Fruit fly (Drosophila melanogaster) whole organism, prepupa: ENCODE data around the gene Ire1.

ENCODE experiments used
- Blimp-1 ChIP-seq: fragments of 200-800 bp; sonication (Bioruptor generic); optimal IDR thresholded peaks from 3 replicates; lab custom pipeline; 2017; ENCODE audit warnings: missing biosample characterization, missing genetic modification characterization, mild to moderate bottlenecking, moderate library complexity, missing genetic modification reagents
- CG10631 ChIP-seq: fragments of 200-800 bp; sonication (Bioruptor generic); optimal IDR thresholded peaks from 2 replicates; lab custom pipeline; 2016; ENCODE audit warnings: missing biosample characterization, missing genetic modification characterization
- CG11762 ChIP-seq: fragments of 200-800 bp; sonication (Bioruptor generic); optimal IDR thresholded peaks from 3 replicates; lab custom pipeline; 2016; ENCODE audit warnings: missing biosample characterization, missing genetic modification characterization; ENCODE audit not compliant: insufficient read depth
- CG11902 ChIP-seq: fragments of 200-800 bp; sonication (Bioruptor generic); optimal IDR thresholded peaks from 3 replicates; lab custom pipeline; 2016; ENCODE audit warnings: missing biosample characterization, missing genetic modification characterization
- CG1621 ChIP-seq: fragments of 200-800 bp; sonication (Bioruptor generic); optimal IDR thresholded peaks from 3 replicates; lab custom pipeline; 2018; ENCODE audit warnings: missing biosample characterization, mild to moderate bottlenecking, missing genetic modification characterization
- CG31627 ChIP-seq: fragments of 200-800 bp; sonication (Bioruptor generic); optimal IDR thresholded peaks from 3 replicates; lab custom pipeline; 2016; ENCODE audit warnings: missing biosample characterization, missing genetic modification characterization
- CG32006 ChIP-seq: fragments of 200-800 bp; sonication (Bioruptor generic); optimal IDR thresholded peaks from 3 replicates; lab custom pipeline; 2017; ENCODE audit warnings: missing biosample characterization, mild to moderate bottlenecking, missing genetic modification characterization
- CG3919 ChIP-seq: fragments of 200-800 bp; sonication (Bioruptor generic); optimal IDR thresholded peaks from 3 replicates; lab custom pipeline; 2016; ENCODE audit warnings: missing biosample characterization, missing genetic modification characterization
- CG6163 ChIP-seq: fragments of 200-800 bp; sonication (Bioruptor generic); IDR thresholded peaks from 3 replicates; pipeline ENCODE4 v1.3.6; 2022; ENCODE audit warnings: missing biosample characterization, missing genetic modification characterization
- CG6276 ChIP-seq: fragments of 200-800 bp; sonication (Bioruptor generic); optimal IDR thresholded peaks from 2 replicates; lab custom pipeline; 2017; ENCODE audit warnings: missing biosample characterization, mild to moderate bottlenecking, missing genetic modification characterization
- CG6792 ChIP-seq: fragments of 200-800 bp; sonication (Bioruptor generic); optimal IDR thresholded peaks from 3 replicates; lab custom pipeline; 2016; ENCODE audit warnings: missing biosample characterization, missing genetic modification characterization
- CG6808 ChIP-seq: fragments of 200-800 bp; sonication (Bioruptor generic); optimal IDR thresholded peaks from 3 replicates; lab custom pipeline; 2017; ENCODE audit warnings: missing biosample characterization, missing genetic modification characterization, mild to moderate bottlenecking, moderate library complexity, missing genetic modification reagents
- CG7368 ChIP-seq: fragments of 200-800 bp; sonication (Bioruptor generic); optimal IDR thresholded peaks from 3 replicates; lab custom pipeline; 2016; ENCODE audit warnings: missing biosample characterization, missing genetic modification characterization
- CG8119 ChIP-seq: fragments of 200-800 bp; sonication (Bioruptor generic); IDR thresholded peaks from 3 replicates; pipeline ENCODE4 v1.3.6; 2022; ENCODE audit warnings: missing biosample characterization, missing genetic modification characterization
- CG8319 ChIP-seq: fragments of 200-800 bp; sonication (Bioruptor generic); optimal IDR thresholded peaks from 3 replicates; lab custom pipeline; 2016; ENCODE audit warnings: missing biosample characterization, missing genetic modification characterization
- CG9139 ChIP-seq: fragments of 200-800 bp; sonication (Bioruptor generic); optimal IDR thresholded peaks from 3 replicates; lab custom pipeline; 2017; ENCODE audit warnings: missing biosample characterization, mild to moderate bottlenecking, missing genetic modification characterization
- Eip75B ChIP-seq: fragments of 200-800 bp; sonication (Bioruptor generic); optimal IDR thresholded peaks from 3 replicates; lab custom pipeline; 2016; ENCODE audit warnings: missing biosample characterization, missing genetic modification characterization
- Eip78C ChIP-seq: fragments of 200-800 bp; sonication (Bioruptor generic); peaks from one replicate; lab custom pipeline; 2016; ENCODE audit warnings: missing biosample characterization, missing genetic modification characterization
- Ets21C ChIP-seq: fragments of 200-800 bp; sonication (Bioruptor generic); optimal IDR thresholded peaks from 3 replicates; lab custom pipeline; 2016; ENCODE audit warnings: missing biosample characterization, missing genetic modification characterization
- Ets96B ChIP-seq: fragments of 200-800 bp; optimal IDR thresholded peaks from 2 replicates; lab custom pipeline; 2019; ENCODE audit warnings: missing biosample characterization, mild to moderate bottlenecking, missing genetic modification characterization, moderate library complexity
- Gug ChIP-seq: fragments of 200-800 bp; sonication (Bioruptor generic); IDR thresholded peaks from 2 replicates; pipeline ENCODE4 v1.3.6; 2022; ENCODE audit warnings: missing biosample characterization, missing genetic modification characterization
- Hr38 ChIP-seq: sonication (Bioruptor generic); optimal IDR thresholded peaks from 2 replicates; lab custom pipeline; 2016; ENCODE audit warnings: missing biosample characterization, missing genetic modification characterization
- Hr4 ChIP-seq: fragments of 200-800 bp; sonication (Bioruptor generic); optimal IDR thresholded peaks from 3 replicates; lab custom pipeline; 2016; ENCODE audit warnings: missing biosample characterization, missing genetic modification characterization
- Met ChIP-seq: fragments of 200-800 bp; sonication (Bioruptor generic); optimal IDR thresholded peaks from 3 replicates; lab custom pipeline; 2016; ENCODE audit warnings: missing biosample characterization, missing genetic modification characterization
- OdsH ChIP-seq: fragments of 200-800 bp; sonication (Bioruptor generic); optimal IDR thresholded peaks from 3 replicates; lab custom pipeline; 2016; ENCODE audit warnings: missing biosample characterization, missing genetic modification characterization
- Smox ChIP-seq: fragments of 200-800 bp; sonication (Bioruptor generic); optimal IDR thresholded peaks from 3 replicates; lab custom pipeline; 2016; ENCODE audit warnings: missing biosample characterization, missing genetic modification characterization
- Sox102F ChIP-seq: fragments of 200-800 bp; sonication (Bioruptor generic); optimal IDR thresholded peaks from 2 replicates; lab custom pipeline; 2016; ENCODE audit warnings: missing biosample characterization, mild to moderate bottlenecking, missing genetic modification characterization
- Sox14 ChIP-seq: fragments of 200-800 bp; sonication (Bioruptor generic); optimal IDR thresholded peaks from 3 replicates; lab custom pipeline; 2016; ENCODE audit warnings: missing biosample characterization, missing genetic modification characterization
- achi ChIP-seq: fragments of 200-800 bp; sonication (Bioruptor generic); optimal IDR thresholded peaks from 3 replicates; lab custom pipeline; 2016; ENCODE audit warnings: missing biosample characterization, missing genetic modification characterization
- dac ChIP-seq: fragments of 200-800 bp; sonication (Bioruptor generic); optimal IDR thresholded peaks from 2 replicates; lab custom pipeline; 2017; ENCODE audit warnings: missing biosample characterization, mild to moderate bottlenecking, missing genetic modification characterization
- dsx ChIP-seq: fragments of 200-800 bp; optimal IDR thresholded peaks from 3 replicates; lab custom pipeline; 2019; ENCODE audit warnings: missing biosample characterization, mild to moderate bottlenecking, missing genetic modification characterization, moderate library complexity; ENCODE audit not compliant: poor library complexity, severe bottlenecking
- esn ChIP-seq: fragments of 200-800 bp; sonication (Bioruptor generic); optimal IDR thresholded peaks from 2 replicates; lab custom pipeline; 2016; ENCODE audit warnings: missing biosample characterization, mild to moderate bottlenecking, missing genetic modification characterization, moderate library complexity
- fkh ChIP-seq: fragments of 200-800 bp; sonication (Bioruptor generic); optimal IDR thresholded peaks from 3 replicates; lab custom pipeline; 2017; ENCODE audit warnings: missing biosample characterization, mild to moderate bottlenecking, missing genetic modification characterization, moderate library complexity
- lz ChIP-seq: fragments of 200-800 bp; sonication (Bioruptor generic); optimal IDR thresholded peaks from 3 replicates; lab custom pipeline; 2016; ENCODE audit warnings: missing biosample characterization, missing genetic modification characterization
- net ChIP-seq: fragments of 200-800 bp; sonication (Bioruptor generic); optimal IDR thresholded peaks from 3 replicates; lab custom pipeline; 2016; ENCODE audit warnings: missing biosample characterization, missing genetic modification characterization
- spab ChIP-seq: fragments of 200-800 bp; sonication (Bioruptor generic); optimal IDR thresholded peaks from 2 replicates; lab custom pipeline; 2017; ENCODE audit warnings: missing biosample characterization, mild to moderate bottlenecking, missing genetic modification characterization, missing genetic modification reagents
- svp ChIP-seq: fragments of 200-800 bp; sonication (Bioruptor generic); peaks from one replicate; lab custom pipeline; 2016; ENCODE audit warnings: missing biosample characterization, missing genetic modification characterization
- topi ChIP-seq: fragments of 200-800 bp; sonication (Bioruptor generic); optimal IDR thresholded peaks from 3 replicates; lab custom pipeline; 2016; ENCODE audit warnings: missing biosample characterization, missing genetic modification characterization

The Ire1 gene

DNA sequence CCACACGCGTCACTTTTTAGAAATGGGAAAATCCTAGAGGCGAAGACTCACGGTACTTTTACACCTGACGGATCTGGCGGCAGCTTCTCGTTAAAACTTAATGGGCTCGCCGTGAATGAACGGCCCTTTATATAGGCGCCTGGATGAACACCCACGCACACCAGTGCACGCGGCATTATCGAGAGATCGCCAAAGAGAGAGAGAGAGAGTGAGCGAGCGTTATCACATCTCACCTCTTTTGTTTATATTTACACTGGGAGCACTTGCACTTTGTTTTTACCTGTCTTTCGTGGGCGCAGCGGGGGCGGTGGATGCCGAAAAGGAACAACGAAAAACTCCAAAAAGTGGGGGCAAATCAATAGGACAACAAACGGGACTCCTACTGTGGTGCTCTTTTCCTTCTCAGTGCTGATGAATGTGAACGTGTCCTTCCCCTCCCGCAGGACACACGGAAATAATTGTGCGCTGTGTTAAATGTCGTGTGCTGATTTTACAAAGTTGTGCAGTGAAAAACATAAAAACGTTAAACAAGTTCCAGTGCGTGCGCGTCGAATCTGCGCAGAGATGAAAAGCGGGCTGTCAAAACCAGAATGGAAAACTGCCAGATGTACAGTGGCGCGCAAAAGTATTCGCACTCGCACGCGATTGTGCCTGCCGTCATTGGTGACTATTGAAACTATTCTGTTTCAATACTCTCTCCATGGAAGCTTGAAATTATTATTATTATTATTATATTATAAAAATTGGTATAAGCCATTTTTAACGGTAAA, 14.2 kb upstream of the Ire1 start, which contains the start of gene Mrp5 (continued):
- peak; percentile 43; the same call in 1 of the 2 replicates for TF ChIP-seq Gug
- no peak for TF ChIP-seq Smox (GFP tag; lab: Kevin White, UChicago)
- peak; percentile 1 for TF ChIP-seq CG8319
- TF ChIP-seq Met (GFP tag; lab: Kevin White, UChicago), result peak; percentile 6
- TF ChIP-seq CG11762, result no peak
- TF ChIP-seq OdsH (GFP tag; lab: Kevin White, UChicago), result peak; percentile 53
- no peak for TF ChIP-seq svp
- peak; percentile 41; the same call in 1 of the 3 replicates for TF ChIP-seq CG8119 (GFP tag; lab: Robert Waterston, UW)
- TF ChIP-seq spab (GFP tag; lab: Kevin White, UChicago), result no peak
- TF ChIP-seq CG6276, result peak; percentile 18
- TF ChIP-seq dsx (GFP tag; lab: Kevin White, UChicago), result peak; percentile 58
- TF ChIP-seq Sox14 (GFP tag; lab: Kevin White, UChicago), result peak; percentile 58
- TF ChIP-seq achi (GFP tag; lab: Kevin White, UChicago), result peak; percentile 82
- no peak for TF ChIP-seq Blimp-1 (GFP tag; lab: Kevin White, UChicago)
- TF ChIP-seq Hr4 (GFP tag; lab: Kevin White, UChicago), result peak; percentile 34
- no peak for TF ChIP-seq Eip75B (GFP tag; lab: Kevin White, UChicago)
- no peak for TF ChIP-seq Ets96B (tag; lab: Kevin White, UChicago)
- peak; percentile 23 for TF ChIP-seq lz
- TF ChIP-seq CG6792 (GFP tag; lab: Kevin White, UChicago), result peak; percentile 27
- TF ChIP-seq CG6163 (GFP tag; lab: Robert Waterston, UW), result peak; percentile 60
- no peak for TF ChIP-seq topi (GFP tag; lab: Kevin White, UChicago)
- TF ChIP-seq CG1621, result peak; percentile 59
- TF ChIP-seq CG10631 (GFP tag; lab: Kevin White, UChicago), result no peak
- no peak for TF ChIP-seq dac
- peak; percentile 11 for TF ChIP-seq Sox102F
- TF ChIP-seq CG6808, result peak; percentile 33

DNA sequence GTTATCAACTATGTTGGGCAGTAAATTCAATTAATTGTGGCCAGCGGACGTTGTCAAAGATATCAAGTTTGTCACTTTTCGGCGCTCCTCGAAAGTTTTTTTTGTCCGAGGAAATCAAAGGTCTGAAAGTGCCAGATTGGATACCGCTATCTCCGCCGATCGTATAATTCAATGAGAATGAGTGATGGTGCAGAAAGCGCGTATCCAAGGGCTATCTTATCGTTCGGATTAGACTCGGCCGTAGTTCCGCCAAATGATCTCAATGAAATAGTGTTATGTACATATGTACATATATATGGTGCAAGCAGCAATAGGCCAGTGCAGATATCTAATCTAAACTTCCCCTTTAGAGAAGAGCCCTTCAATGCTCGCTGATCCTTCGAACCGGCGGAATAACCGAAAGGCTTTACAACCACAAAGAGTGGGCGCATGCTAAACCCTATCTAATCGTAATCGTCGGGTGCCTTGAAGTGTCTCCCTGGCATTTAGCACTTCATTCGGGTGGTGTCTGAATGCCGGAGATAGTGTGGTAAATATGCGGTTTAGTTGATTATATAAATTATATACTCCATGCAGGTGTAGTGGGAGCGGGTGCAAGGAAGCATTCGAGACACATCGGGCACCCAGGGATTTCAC, 12.1 kb upstream of the Ire1 start:
- TF ChIP-seq Ets21C (no peak), esn (GFP tag; lab: Kevin White, UChicago) (no peak), CG7368 (no peak), lz (no peak), topi (GFP tag; lab: Kevin White, UChicago) (no peak), Ets96B (tag; lab: Kevin White, UChicago) (no peak), CG31627 (GFP tag; lab: Kevin White, UChicago) (no peak), Met (GFP tag; lab: Kevin White, UChicago) (no peak), CG11902 (GFP tag; lab: Kevin White, UChicago) (no peak), CG32006 (GFP tag; lab: Kevin White, UChicago) (no peak), Eip78C (GFP tag; lab: Kevin White, UChicago) (no peak), Hr38 (GFP tag; lab: Kevin White, UChicago) (no peak), Sox14 (GFP tag; lab: Kevin White, UChicago) (no peak), net (GFP tag; lab: Kevin White, UChicago) (no peak), CG3919 (no peak), CG9139 (GFP tag; lab: Kevin White, UChicago) (no peak), Smox (GFP tag; lab: Kevin White, UChicago) (no peak), fkh (GFP tag; lab: Kevin White, UChicago) (no peak), Blimp-1 (GFP tag; lab: Kevin White, UChicago) (no peak)
